Fruit fly (Drosophila melanogaster): ENCODE results near the gene CG8132.

Gene CG8132

dm6 chr3R:9352595-9353275 lies 48.6 kb upstream of the CG8132 start (continued):
- TF ChIP-seq CG14014 (GFP tag; IDR thresholded peaks at IDR 0.05) (no peak), sens (GFP tag) (peak; percentile 75), CG2202 (tag; optimal IDR thresholded peaks at IDR 0.05) (no peak), CG3838 (GFP tag; optimal IDR thresholded peaks at IDR 0.05) (no peak), Mes4 (GFP tag; optimal IDR thresholded peaks at IDR 0.05) (no peak), wek (GFP tag; optimal IDR thresholded peaks at IDR 0.05) (no peak), CG5180 (GFP tag; optimal IDR thresholded peaks at IDR 0.05) (no peak), chinmo (GFP tag; IDR thresholded peaks at IDR 0.05; ENCODE audit: partially characterized antibody) (no peak), wdn (GFP tag; IDR thresholded peaks at IDR 0.05) (no peak), CG1024 (GFP tag; IDR thresholded peaks at IDR 0.05) (no peak), nerfin-2 (GFP tag; IDR thresholded peaks at IDR 0.05; ENCODE audit: partially characterized antibody) (no peak), Lhr (GFP tag; optimal IDR thresholded peaks at IDR 0.05) (no peak), dmrt99B (tag; optimal IDR thresholded peaks at IDR 0.05) (no peak), CG9817 (tag; optimal IDR thresholded peaks at IDR 0.05) (no peak), mld (GFP tag; IDR thresholded peaks at IDR 0.05; ENCODE audit: partially characterized antibody) (no peak), CG6683 (GFP tag; optimal IDR thresholded peaks at IDR 0.05) (no peak), CG15601 (tag; optimal IDR thresholded peaks at IDR 0.05) (peak; percentile 29), CG18476 (GFP tag; optimal IDR thresholded peaks at IDR 0.05) (no peak), sd (tag; optimal IDR thresholded peaks at IDR 0.05) (peak; percentile 62), yki (optimal IDR thresholded peaks at IDR 0.05) (peak; percentile 55), CG7271 (tag; optimal IDR thresholded peaks at IDR 0.05) (no peak), unc-4 (GFP tag; IDR thresholded peaks at IDR 0.05; ENCODE audit: partially characterized antibody) (no peak), Nf-YA (GFP tag; IDR thresholded peaks at IDR 0.05) (no peak), ERR (GFP tag; optimal IDR thresholded peaks at IDR 0.05) (no peak), pros (GFP tag; optimal IDR thresholded peaks at IDR 0.05) (peak; percentile 20), H2.0 (GFP tag; IDR thresholded peaks at IDR 0.05) (no peak), CG15696 (tag; optimal IDR thresholded peaks at IDR 0.05) (no peak), nmo (GFP tag; optimal IDR thresholded peaks at IDR 0.05) (no peak), CG12769 (tag; optimal IDR thresholded peaks at IDR 0.05) (peak; percentile 68), HmgZ (tag; optimal IDR thresholded peaks at IDR 0.05) (no peak), lbe (GFP tag; optimal IDR thresholded peaks at IDR 0.05) (no peak), Optix (GFP tag; IDR thresholded peaks at IDR 0.05) (no peak), Scr (GFP tag; IDR thresholded peaks at IDR 0.05; ENCODE audit: partially characterized antibody) (no peak), CG7963 (GFP tag; IDR thresholded peaks at IDR 0.05; ENCODE audit: partially characterized antibody) (no peak), CG12219 (GFP tag; optimal IDR thresholded peaks at IDR 0.05) (no peak), toy (GFP tag; IDR thresholded peaks at IDR 0.05) (no peak), nau (GFP tag; optimal IDR thresholded peaks at IDR 0.05) (no peak), sim (GFP tag; IDR thresholded peaks at IDR 0.05) (no peak), CG9437 (GFP tag; optimal IDR thresholded peaks at IDR 0.05) (no peak), CG8089 (GFP tag; optimal IDR thresholded peaks at IDR 0.05) (no peak), nerfin-1 (tag; optimal IDR thresholded peaks at IDR 0.05) (peak; percentile 51), CG10321 (GFP tag; IDR thresholded peaks at IDR 0.05) (no peak), CG3995 (GFP tag; optimal IDR thresholded peaks at IDR 0.05) (no peak), sc (optimal IDR thresholded peaks at IDR 0.05) (no peak), sc (GFP tag; optimal IDR thresholded peaks at IDR 0.05) (no peak), CG11695 (GFP tag; IDR thresholded peaks at IDR 0.05) (no peak), prd (optimal IDR thresholded peaks at IDR 0.05) (no peak), prd (GFP tag; IDR thresholded peaks at IDR 0.05) (no peak), corto (GFP tag; optimal IDR thresholded peaks at IDR 0.05) (no peak), Usf (GFP tag; optimal IDR thresholded peaks at IDR 0.05) (no peak), tgo (GFP tag; IDR thresholded peaks at IDR 0.05) (no peak)
